Fruit fly (Drosophila melanogaster): ENCODE measurements around the gene msn.

DNA sequence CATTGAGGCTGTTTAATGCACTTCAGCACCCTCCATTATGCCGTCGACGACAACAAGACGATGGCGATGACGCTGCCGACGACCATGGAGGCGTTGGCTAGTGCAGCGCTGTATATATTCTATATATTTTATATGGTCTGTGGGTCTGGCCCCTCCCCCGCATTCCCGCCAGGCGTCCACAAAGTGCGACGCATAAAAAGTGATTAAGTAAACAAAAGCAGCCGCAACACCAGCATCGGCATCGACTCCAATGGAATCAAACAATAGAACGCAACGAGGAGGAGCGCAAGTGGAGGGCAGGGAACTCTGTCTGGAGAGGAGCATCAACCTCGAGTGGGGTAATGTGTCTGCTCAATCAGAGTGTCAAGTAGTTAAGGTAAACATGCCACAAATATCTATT, 18.1 kb downstream of the msn start:
- TF ChIP-seq Eip75B (GFP tag; optimal IDR thresholded peaks at IDR 0.05) (no peak), Sox102F (GFP tag; optimal IDR thresholded peaks at IDR 0.05) (no peak), Blimp-1 (GFP tag; optimal IDR thresholded peaks at IDR 0.05) (no peak), CG15336 (GFP tag; IDR thresholded peaks at IDR 0.05) (0 out of 2 replicates have a peak, but pooled peaks have one; percentile 14), pdm3 (GFP tag; optimal IDR thresholded peaks at IDR 0.05) (no peak), OdsH (GFP tag; optimal IDR thresholded peaks at IDR 0.05) (no peak), Eip78C (GFP tag) (peak; percentile 47), CG8632 (GFP tag; optimal IDR thresholded peaks at IDR 0.05) (no peak)
